Worm (Caenorhabditis elegans) whole organism, L1 larva: Measurements from ENCODE around the gene aqp-1.

Experiments used
- C04F5.9 ChIP-seq: sonication (generic microtip); optimal IDR thresholded peaks from 2 replicates; lab custom pipeline; 2016; ENCODE audit warnings: missing genetic modification characterization, missing compliant biosample characterization
- Y116A8C.19 ChIP-seq: sonication (generic microtip); optimal IDR thresholded peaks from 2 replicates; lab custom pipeline; 2016; ENCODE audit warnings: missing compliant biosample characterization, missing genetic modification characterization, borderline replicate concordance
- aha-1 ChIP-seq: fragments of 150-350 bp; optimal IDR thresholded peaks from 2 replicates; lab custom pipeline; 2014; ENCODE audit warnings: missing biosample characterization, missing genetic modification characterization
- blmp-1 ChIP-seq: fragments of 150-350 bp; optimal IDR thresholded peaks from 2 replicates; lab custom pipeline; 2014; ENCODE audit warnings: missing biosample characterization, missing genetic modification characterization
- ceh-63 ChIP-seq: fragments of 200-800 bp; sonication (Bioruptor generic); optimal IDR thresholded peaks from 2 replicates; lab custom pipeline; 2018; ENCODE audit warnings: mild to moderate bottlenecking, missing genetic modification characterization, missing compliant biosample characterization
- ceh-8 ChIP-seq: fragments of 200-800 bp; sonication (Bioruptor generic); optimal IDR thresholded peaks from 2 replicates; lab custom pipeline; 2018; ENCODE audit warnings: mild to moderate bottlenecking, missing genetic modification characterization, moderate library complexity, missing compliant biosample characterization
- ceh-88 ChIP-seq: fragments of 200-800 bp; sonication (Bioruptor generic); IDR thresholded peaks from 2 replicates; pipeline ENCODE4 v1.3.6; 2022; ENCODE audit warnings: missing genetic modification characterization, missing compliant biosample characterization
- efl-1 ChIP-seq, 4 experiments: fragments of 150-350 bp; optimal IDR thresholded peaks in 3 of 4; peaks in 1 of 4; 1 replicate in 1 of 4; 2 replicates in 3 of 4; lab custom pipeline; 2014; ENCODE audit warnings: missing biosample characterization in 2 of 4, missing genetic modification characterization in 2 of 4, missing genetic modification reagents in 2 of 4
- egl-27 ChIP-seq, 2 experiments: fragments of 150-350 bp in 1 of 2; sonication (generic microtip); optimal IDR thresholded peaks; 3 replicates each; lab custom pipeline; 2017 to 2018; ENCODE audit warnings: missing biosample characterization in 2 of 2, missing genetic modification characterization in 2 of 2, missing genetic modification reagents in 2 of 2
- elt-2 ChIP-seq: sonication (generic microtip); optimal IDR thresholded peaks from 2 replicates; lab custom pipeline; 2016; ENCODE audit warnings: missing genetic modification characterization, mild to moderate bottlenecking, inconsistent platforms, missing compliant biosample characterization, missing genetic modification reagents
- elt-3 ChIP-seq, 6 experiments: fragments of 150-350 bp in 1 of 6; sonication (generic microtip); optimal IDR thresholded peaks; 2 replicates each; lab custom pipeline; 2017 to 2018; ENCODE audit warnings: missing biosample characterization in 6 of 6, missing genetic modification characterization in 6 of 6, inconsistent platforms in 1 of 6
- ets-5 ChIP-seq: fragments of 200-800 bp; sonication (Bioruptor generic); IDR thresholded peaks from 2 replicates; pipeline ENCODE4 v1.3.6; 2022; ENCODE audit warnings: missing genetic modification characterization, missing compliant biosample characterization
- fkh-4 ChIP-seq: sonication (generic microtip); optimal IDR thresholded peaks from 2 replicates; lab custom pipeline; 2016; ENCODE audit warnings: missing compliant biosample characterization, missing genetic modification characterization, borderline replicate concordance
- grh-1 ChIP-seq: fragments of 200-800 bp; sonication (Bioruptor generic); IDR thresholded peaks from 2 replicates; pipeline ENCODE4 v1.3.6; 2022; ENCODE audit warnings: missing genetic modification reagents, missing genetic modification characterization, missing compliant biosample characterization
- isw-1 ChIP-seq: fragments of 200-800 bp; sonication (Bioruptor generic); IDR thresholded peaks from 2 replicates; pipeline ENCODE4 v1.3.6; 2022; ENCODE audit warnings: missing genetic modification characterization, missing compliant biosample characterization
- lin-14 ChIP-seq: fragments of 200-800 bp; sonication (Bioruptor generic); optimal IDR thresholded peaks from 2 replicates; lab custom pipeline; 2018; ENCODE audit warnings: mild to moderate bottlenecking, missing genetic modification characterization, moderate library complexity, missing compliant biosample characterization
- lin-35 ChIP-seq, 2 experiments: fragments of 150-350 bp; optimal IDR thresholded peaks; 2 replicates each; lab custom pipeline; 2014; ENCODE audit warnings: missing biosample characterization in 2 of 2, missing genetic modification characterization in 2 of 2, missing genetic modification reagents in 2 of 2
- lin-39 ChIP-seq: fragments of 150-350 bp; optimal IDR thresholded peaks from 2 replicates; lab custom pipeline; 2014; ENCODE audit warnings: missing biosample characterization, missing genetic modification reagents, missing genetic modification characterization
- lir-3 ChIP-seq: sonication (generic microtip); optimal IDR thresholded peaks from 2 replicates; lab custom pipeline; 2016; ENCODE audit warnings: mild to moderate bottlenecking, missing genetic modification characterization, moderate library complexity, missing compliant biosample characterization; ENCODE audit not compliant: poor library complexity
- lsy-2 ChIP-seq, 2 experiments: fragments of 150-350 bp; optimal IDR thresholded peaks; 2 replicates each; lab custom pipeline; 2014; ENCODE audit warnings: missing biosample characterization in 2 of 2, missing genetic modification characterization in 2 of 2
- mdl-1 ChIP-seq, 2 experiments: fragments of 150-350 bp; optimal IDR thresholded peaks; 2 replicates each; lab custom pipeline; 2014 to 2017; ENCODE audit warnings: missing biosample characterization in 2 of 2, missing genetic modification characterization in 2 of 2, inconsistent platforms in 1 of 2
- nhr-12 ChIP-seq: sonication (generic microtip); optimal IDR thresholded peaks from 2 replicates; lab custom pipeline; 2017; ENCODE audit warnings: missing biosample characterization, missing genetic modification characterization
- nhr-19 ChIP-seq: fragments of 200-800 bp; sonication (Bioruptor generic); conservative IDR thresholded peaks from 2 replicates; pipeline ENCODE4 v1.3.6; 2022; ENCODE audit warnings: missing genetic modification characterization, missing compliant biosample characterization
- nhr-20 ChIP-seq: sonication (generic microtip); optimal IDR thresholded peaks from 2 replicates; lab custom pipeline; 2016; ENCODE audit warnings: mild to moderate bottlenecking, missing genetic modification characterization, missing compliant biosample characterization
- nhr-71 ChIP-seq: sonication (generic microtip); optimal IDR thresholded peaks from 2 replicates; lab custom pipeline; 2016; ENCODE audit warnings: mild to moderate bottlenecking, missing genetic modification characterization, moderate library complexity, missing compliant biosample characterization
- nhr-76 ChIP-seq: sonication (generic microtip); optimal IDR thresholded peaks from 2 replicates; lab custom pipeline; 2017; ENCODE audit warnings: missing biosample characterization, missing genetic modification characterization
- nhr-77 ChIP-seq: fragments of 150-350 bp; optimal IDR thresholded peaks from 2 replicates; lab custom pipeline; 2014; ENCODE audit warnings: missing biosample characterization, missing genetic modification characterization
- nhr-85 ChIP-seq: sonication (generic microtip); peaks from one replicate; lab custom pipeline; 2016; ENCODE audit warnings: missing genetic modification characterization, inconsistent platforms, missing compliant biosample characterization
- nhr-90 ChIP-seq: sonication (generic microtip); optimal IDR thresholded peaks from 2 replicates; lab custom pipeline; 2016; ENCODE audit warnings: mild to moderate bottlenecking, missing genetic modification characterization, missing compliant biosample characterization; ENCODE audit not compliant: poor library complexity
- pag-3 ChIP-seq: sonication (generic microtip); optimal IDR thresholded peaks from 2 replicates; lab custom pipeline; 2017; ENCODE audit warnings: missing genetic modification characterization, mild to moderate bottlenecking, missing compliant biosample characterization, antibody characterized with exemption, borderline replicate concordance; ENCODE audit not compliant: insufficient read depth
- pax-3 ChIP-seq: fragments of 200-800 bp; sonication (Bioruptor generic); optimal IDR thresholded peaks from 2 replicates; lab custom pipeline; 2018; ENCODE audit warnings: mild to moderate bottlenecking, missing genetic modification characterization, moderate library complexity, missing compliant biosample characterization
- pqm-1 ChIP-seq: sonication (generic microtip); optimal IDR thresholded peaks from 3 replicates; lab custom pipeline; 2017; ENCODE audit warnings: missing biosample characterization, missing genetic modification characterization
- snpc-4 ChIP-seq: fragments of 150-350 bp; optimal IDR thresholded peaks from 2 replicates; lab custom pipeline; 2014; ENCODE audit warnings: missing biosample characterization, missing genetic modification characterization
- snu-23 ChIP-seq: sonication (generic microtip); optimal IDR thresholded peaks from 2 replicates; lab custom pipeline; 2016; ENCODE audit warnings: missing genetic modification characterization, missing compliant biosample characterization
- sox-4 ChIP-seq: sonication (generic microtip); optimal IDR thresholded peaks from 2 replicates; lab custom pipeline; 2016; ENCODE audit warnings: missing genetic modification characterization, missing compliant biosample characterization
- tbx-2 ChIP-seq: sonication (generic microtip); optimal IDR thresholded peaks from 2 replicates; lab custom pipeline; 2016; ENCODE audit warnings: missing genetic modification characterization, missing compliant biosample characterization
- tlp-1 ChIP-seq: fragments of 150-350 bp; optimal IDR thresholded peaks from 2 replicates; lab custom pipeline; 2014; ENCODE audit warnings: missing biosample characterization, missing genetic modification characterization
- unc-86 ChIP-seq: sonication (generic microtip); optimal IDR thresholded peaks from 2 replicates; lab custom pipeline; 2016; ENCODE audit warnings: missing genetic modification characterization, missing compliant biosample characterization
- unc-98 ChIP-seq: fragments of 200-800 bp; sonication (Bioruptor generic); IDR thresholded peaks from 2 replicates; pipeline ENCODE4 v1.3.6; 2022; ENCODE audit warnings: missing genetic modification characterization, missing compliant biosample characterization
- vab-15 ChIP-seq: sonication (generic microtip); optimal IDR thresholded peaks from 2 replicates; lab custom pipeline; 2017; ENCODE audit warnings: missing genotype, mild to moderate bottlenecking, missing genetic modification characterization, missing compliant biosample characterization
- zag-1 ChIP-seq: fragments of 150-350 bp; optimal IDR thresholded peaks from 2 replicates; lab custom pipeline; 2014; ENCODE audit warnings: missing biosample characterization, missing genetic modification characterization

aqp-1 gene

DNA sequence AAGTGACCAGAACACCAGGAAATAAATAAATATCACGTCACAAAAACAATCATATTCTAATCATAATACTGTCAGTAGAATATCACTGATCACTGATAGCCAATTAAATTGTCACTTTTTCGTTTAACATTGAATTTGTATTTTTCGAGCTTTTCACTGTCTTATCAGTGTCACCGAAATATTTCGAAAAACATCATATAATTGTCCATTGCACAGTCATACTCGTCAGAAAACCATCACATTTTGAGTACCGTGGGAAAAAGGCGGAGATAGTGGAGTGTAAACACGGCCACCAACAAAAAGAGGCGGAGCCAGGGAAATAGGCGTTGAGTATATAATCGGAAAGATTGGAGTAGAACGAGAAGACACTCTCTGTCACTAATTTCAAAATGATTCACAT lies 39.1 kb upstream of the aqp-1 start:
- TF ChIP-seq ets-5 (GFP tag; lab: Robert Waterston, UW) (no peak), snu-23 (GFP tag; lab: Kevin White, UChicago) (no peak), vab-15 (tag; lab: Kevin White, UChicago) (no peak), nhr-71 (peak; percentile 24), elt-2 (peak; percentile 88), nhr-20 (tag; lab: Kevin White, UChicago) (peak; percentile 20)
- TF ChIP-seq, all 84 proteins: peak for 3

DNA sequence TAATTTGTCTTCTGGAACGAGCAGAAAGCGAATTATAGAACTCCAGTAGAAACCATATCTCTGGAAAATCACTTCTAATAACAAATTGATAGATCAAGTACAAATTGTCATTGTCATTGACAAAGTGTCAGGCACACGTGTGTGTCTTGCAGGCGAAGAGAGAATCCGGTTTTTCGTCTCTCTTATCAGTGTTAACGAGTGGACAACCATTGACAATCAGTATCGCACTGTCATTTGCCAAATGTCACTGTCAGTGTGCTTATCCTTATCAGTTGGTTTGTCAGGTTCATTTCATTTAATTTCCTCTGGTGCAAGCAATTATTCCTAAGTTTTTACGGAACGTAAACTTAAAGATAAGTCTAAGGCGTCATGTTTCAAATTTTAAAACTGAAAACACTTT lies 35.4 kb upstream of the aqp-1 start:
- TF ChIP-seq ceh-8 (GFP tag; lab: Kevin White, UChicago) (no peak), Y116A8C.19 (tag; lab: Kevin White, UChicago) (no peak), lir-3 (tag; lab: Kevin White, UChicago) (no peak), tlp-1 (tag; lab: Kevin White, UChicago) (no peak), pag-3 (tag; lab: Kevin White, UChicago) (no peak), mdl-1 (tag; optimal IDR thresholded peaks at IDR 0.05; lab: Kevin White, UChicago) (peak in 1 of 2 experiments; percentile 16), snpc-4 (tag; lab: Kevin White, UChicago) (no peak), lin-14 (peak; percentile 31), pax-3 (tag; lab: Kevin White, UChicago) (no peak), lsy-2 (tag; optimal IDR thresholded peaks at IDR 0.05; lab: Kevin White, UChicago) (no peak), ceh-88 (GFP tag; lab: Robert Waterston, UW) (no peak), unc-86 (tag; lab: Kevin White, UChicago) (no peak), pqm-1 (tag; lab: Kevin White, UChicago) (peak; percentile 61), lin-35 (GFP tag; optimal IDR thresholded peaks at IDR 0.05; lab: Kevin White, UChicago) (no peak), aha-1 (no peak), blmp-1 (tag; lab: Kevin White, UChicago) (no peak), nhr-77 (tag; lab: Kevin White, UChicago) (no peak), efl-1 (optimal IDR thresholded peaks at IDR 0.05; lab: Kevin White, UChicago) (no peak), efl-1 (GFP tag; optimal IDR thresholded peaks at IDR 0.05 in 1 of 2; lab: Kevin White, UChicago) (no peak), ceh-63 (GFP tag; lab: Kevin White, UChicago) (no peak), egl-27 (tag; optimal IDR thresholded peaks at IDR 0.05; lab: Kevin White, UChicago) (no peak), isw-1 (no peak), nhr-20 (tag; lab: Kevin White, UChicago) (peak; percentile 12), nhr-12 (tag; lab: Kevin White, UChicago) (no peak), elt-2 (peak; percentile 71)

DNA sequence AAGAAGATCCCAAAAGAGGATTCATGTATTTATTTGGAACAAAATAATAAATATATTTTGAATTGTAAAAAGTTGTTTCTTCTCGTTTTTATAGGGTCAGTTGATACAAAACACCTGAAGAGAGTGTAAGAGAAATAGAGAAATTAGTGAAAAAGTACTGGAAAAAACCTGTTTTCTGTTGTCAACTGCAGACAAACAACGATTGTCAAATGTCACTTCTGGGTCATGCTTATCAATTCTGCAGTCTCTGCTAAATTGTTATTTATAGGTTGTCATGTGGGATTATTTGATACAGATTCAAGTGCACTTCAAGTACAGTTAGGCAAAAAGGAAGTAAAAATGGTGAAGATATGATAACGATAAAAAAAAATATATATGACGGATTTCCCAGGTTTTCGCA lies 34.4 kb upstream of the aqp-1 start:
- TF ChIP-seq nhr-19 (GFP tag; lab: Robert Waterston, UW) (no peak; the same call in 1 of the 2 replicates), nhr-85 (tag; lab: Kevin White, UChicago) (peak; percentile 96), efl-1 (optimal IDR thresholded peaks at IDR 0.05; lab: Kevin White, UChicago) (no peak), efl-1 (GFP tag; optimal IDR thresholded peaks at IDR 0.05 in 1 of 2; lab: Kevin White, UChicago) (peak in 1 of 2 experiments; percentile 73), egl-27 (tag; optimal IDR thresholded peaks at IDR 0.05; lab: Kevin White, UChicago) (no peak), pag-3 (tag; lab: Kevin White, UChicago) (no peak), blmp-1 (tag; lab: Kevin White, UChicago) (peak; percentile 28), nhr-20 (tag; lab: Kevin White, UChicago) (peak; percentile 55), tbx-2 (tag; lab: Kevin White, UChicago) (peak; percentile 44), lin-39 (tag; lab: Kevin White, UChicago) (no peak), grh-1 (GFP tag; lab: Robert Waterston, UW) (peak; percentile 71), unc-98 (GFP tag; lab: Robert Waterston, UW) (no peak), lin-14 (peak; percentile 57), elt-3 (tag; optimal IDR thresholded peaks at IDR 0.05; lab: Kevin White, UChicago) (peak in 2 of 6 experiments; percentile 80 to 81), lin-35 (GFP tag; optimal IDR thresholded peaks at IDR 0.05; lab: Kevin White, UChicago) (peak in 1 of 2 experiments; percentile 51), sox-4 (tag; lab: Kevin White, UChicago) (no peak), lsy-2 (tag; optimal IDR thresholded peaks at IDR 0.05; lab: Kevin White, UChicago) (peak in 1 of 2 experiments; percentile 12), fkh-4 (tag; lab: Kevin White, UChicago) (no peak), snu-23 (GFP tag; lab: Kevin White, UChicago) (peak; percentile 22), unc-86 (tag; lab: Kevin White, UChicago) (no peak), nhr-90 (tag; lab: Kevin White, UChicago) (peak; percentile 6), nhr-76 (tag; lab: Kevin White, UChicago) (no peak), aha-1 (no peak), zag-1 (no peak), C04F5.9 (tag; lab: Kevin White, UChicago) (no peak), nhr-71 (peak; percentile 36), lir-3 (tag; lab: Kevin White, UChicago) (peak; percentile 45)
